Worm (Caenorhabditis elegans) whole organism, mixed stage, embryonic: Measurements from ENCODE around the gene Y105C5A.1274.
A peak's percentile ranks its signal among the peaks of the same experiment; 100 is the strongest.
"Not testable (repeated sequence)": the region's sequence is repeated elsewhere in the genome, so short reads cannot be mapped to it uniquely, and the experiment has no call there.

Experiments
- M03D4.4 ChIP-seq: sonication (generic microtip); optimal IDR thresholded peaks from 2 replicates; lab custom pipeline; 2017; ENCODE audit warnings: mild to moderate bottlenecking, missing genetic modification characterization, missing compliant biosample characterization
- bed-3 ChIP-seq: fragments of 200-800 bp; sonication (Bioruptor generic); optimal IDR thresholded peaks from 3 replicates; lab custom pipeline; 2018; ENCODE audit warnings: mild to moderate bottlenecking, missing genetic modification characterization, moderate library complexity, missing compliant biosample characterization
- blmp-1 ChIP-seq: fragments of 150-350 bp; optimal IDR thresholded peaks from 2 replicates; lab custom pipeline; 2014; ENCODE audit warnings: missing biosample characterization, missing genetic modification characterization
- ceh-39 ChIP-seq: fragments of 150-350 bp; optimal IDR thresholded peaks from 2 replicates; lab custom pipeline; 2014; ENCODE audit warnings: missing biosample characterization, missing genetic modification characterization
- ceh-43 ChIP-seq: fragments of 200-800 bp; sonication (Bioruptor generic); optimal IDR thresholded peaks from 2 replicates; lab custom pipeline; 2018; ENCODE audit warnings: mild to moderate bottlenecking, missing genetic modification characterization, moderate library complexity, missing compliant biosample characterization
- ces-1 ChIP-seq: fragments of 150-350 bp; optimal IDR thresholded peaks from 2 replicates; lab custom pipeline; 2014; ENCODE audit warnings: missing biosample characterization, missing genetic modification reagents, missing genetic modification characterization
- cnd-1 ChIP-seq: fragments of 200-800 bp; sonication (Bioruptor generic); optimal IDR thresholded peaks from 2 replicates; lab custom pipeline; 2018; ENCODE audit warnings: mild to moderate bottlenecking, missing genetic modification characterization, missing compliant biosample characterization
- drap-1 ChIP-seq: fragments of 200-800 bp; sonication (Bioruptor generic); optimal IDR thresholded peaks from 3 replicates; lab custom pipeline; 2018; ENCODE audit warnings: mild to moderate bottlenecking, missing genetic modification characterization, missing compliant biosample characterization
- elt-1 ChIP-seq: sonication (generic microtip); optimal IDR thresholded peaks from 2 replicates; lab custom pipeline; 2017; ENCODE audit warnings: missing genetic modification characterization, mild to moderate bottlenecking, missing compliant biosample characterization, antibody characterized with exemption, moderate library complexity, borderline replicate concordance; ENCODE audit not compliant: insufficient read depth
- flh-1 ChIP-seq: fragments of 200-800 bp; sonication (Bioruptor generic); optimal IDR thresholded peaks from 2 replicates; lab custom pipeline; 2018; ENCODE audit warnings: mild to moderate bottlenecking, missing genetic modification characterization, moderate library complexity, missing compliant biosample characterization
- ham-2 ChIP-seq: fragments of 200-800 bp; sonication (Bioruptor generic); optimal IDR thresholded peaks from 2 replicates; lab custom pipeline; 2018; ENCODE audit warnings: mild to moderate bottlenecking, missing genetic modification characterization, missing compliant biosample characterization
- hlh-1 ChIP-seq: fragments of 150-350 bp; optimal IDR thresholded peaks from 2 replicates; lab custom pipeline; 2014; ENCODE audit warnings: missing biosample characterization, missing genetic modification reagents, missing genetic modification characterization
- lin-13 ChIP-seq: fragments of 150-350 bp; optimal IDR thresholded peaks from 2 replicates; lab custom pipeline; 2014; ENCODE audit warnings: missing biosample characterization, missing genetic modification characterization
- lsy-2 ChIP-seq: fragments of 150-350 bp; optimal IDR thresholded peaks from 2 replicates; lab custom pipeline; 2014; ENCODE audit warnings: missing biosample characterization, missing genetic modification characterization
- mab-5 ChIP-seq: fragments of 150-350 bp; optimal IDR thresholded peaks from 2 replicates; lab custom pipeline; 2014; ENCODE audit warnings: missing biosample characterization, missing genetic modification characterization
- mep-1 ChIP-seq: fragments of 150-350 bp; optimal IDR thresholded peaks from 2 replicates; lab custom pipeline; 2017; ENCODE audit warnings: missing biosample characterization, missing genetic modification reagents, missing genetic modification characterization, inconsistent platforms
- mls-2 ChIP-seq: sonication (generic microtip); optimal IDR thresholded peaks from 2 replicates; lab custom pipeline; 2016; ENCODE audit warnings: mild to moderate bottlenecking, missing genetic modification characterization, moderate library complexity, missing compliant biosample characterization
- nhr-12 ChIP-seq: fragments of 150-350 bp; optimal IDR thresholded peaks from 2 replicates; lab custom pipeline; 2014; ENCODE audit warnings: missing biosample characterization, missing genetic modification characterization
- nhr-2 ChIP-seq: fragments of 150-350 bp; optimal IDR thresholded peaks from 2 replicates; lab custom pipeline; 2014; ENCODE audit warnings: missing biosample characterization, missing genetic modification characterization
- nhr-237 ChIP-seq: fragments of 150-350 bp; optimal IDR thresholded peaks from 2 replicates; lab custom pipeline; 2014; ENCODE audit warnings: missing biosample characterization, missing genetic modification characterization
- pha-4 ChIP-seq: fragments of 150-350 bp; optimal IDR thresholded peaks from 2 replicates; lab custom pipeline; 2018; ENCODE audit warnings: missing biosample characterization, missing genetic modification reagents, missing genetic modification characterization
- sem-2 ChIP-seq: fragments of 200-800 bp; sonication (Bioruptor generic); optimal IDR thresholded peaks from 2 replicates; lab custom pipeline; 2018; ENCODE audit warnings: mild to moderate bottlenecking, missing genetic modification characterization, missing compliant biosample characterization
- snpc-4 ChIP-seq: fragments of 150-350 bp; optimal IDR thresholded peaks from 2 replicates; lab custom pipeline; 2014; ENCODE audit warnings: missing biosample characterization, missing genetic modification characterization
- sptf-1 ChIP-seq: sonication (generic microtip); optimal IDR thresholded peaks from 2 replicates; lab custom pipeline; 2017; ENCODE audit warnings: mild to moderate bottlenecking, missing genetic modification characterization, moderate library complexity, missing compliant biosample characterization
- tbx-8 ChIP-seq: fragments of 200-800 bp; sonication (Bioruptor generic); optimal IDR thresholded peaks from 2 replicates; lab custom pipeline; 2018; ENCODE audit warnings: mild to moderate bottlenecking, missing genetic modification characterization, moderate library complexity, missing compliant biosample characterization
- unc-120 ChIP-seq: sonication (generic microtip); optimal IDR thresholded peaks from 2 replicates; lab custom pipeline; 2017; ENCODE audit warnings: missing genetic modification characterization, missing compliant biosample characterization; ENCODE audit not compliant: poor library complexity, severe bottlenecking
- unc-62 ChIP-seq: fragments of 150-350 bp; optimal IDR thresholded peaks from 2 replicates; lab custom pipeline; 2014; ENCODE audit warnings: missing biosample characterization, missing genetic modification reagents, missing genetic modification characterization
- zip-8 ChIP-seq: fragments of 150-350 bp; optimal IDR thresholded peaks from 2 replicates; lab custom pipeline; 2014; ENCODE audit warnings: missing biosample characterization, missing genetic modification characterization
- ztf-11 ChIP-seq: fragments of 150-350 bp; optimal IDR thresholded peaks from 2 replicates; lab custom pipeline; 2014; ENCODE audit warnings: missing biosample characterization, missing genetic modification characterization

Gene Y105C5A.1274

ce11 chrIV:15635462-15635861, 923 bp downstream of the Y105C5A.1274 start, which contains the start of gene Y105C5A.10:
Y105C5A.10 (plus strand) TSS chrIV:15635762.
- TF ChIP-seq sptf-1, mep-1, zip-8 (tag; lab: Kevin White, UChicago): not testable (repeated sequence)

- TF ChIP-seq ztf-11 (tag; lab: Kevin White, UChicago) (no peak), hlh-1 (tag; lab: Kevin White, UChicago) (no peak), nhr-12 (tag; lab: Kevin White, UChicago) (no peak), sem-2 (GFP tag; lab: Kevin White, UChicago) (no peak), bed-3 (GFP tag; lab: Kevin White, UChicago) (no peak), zip-8 (tag; lab: Kevin White, UChicago) (no peak), drap-1 (no peak), mab-5 (tag; lab: Kevin White, UChicago) (no peak)
Observed at ce11 chrIV:15639223-15639622, 4.7 kb downstream of the Y105C5A.1274 start.

ce11 chrIV:15640852-15641251, 6.3 kb downstream of the Y105C5A.1274 start, which contains the start of gene Y105C5A.13:
Y105C5A.13 (plus strand) TSS chrIV:15641231.
- TF ChIP-seq sem-2 (GFP tag; lab: Kevin White, UChicago) (no peak), blmp-1 (tag; lab: Kevin White, UChicago) (no peak), flh-1 (no peak), ceh-43 (no peak), M03D4.4 (no peak), mab-5 (tag; lab: Kevin White, UChicago) (no peak), lin-13 (tag; lab: Kevin White, UChicago) (no peak), hlh-1 (tag; lab: Kevin White, UChicago) (no peak), mep-1 (tag; lab: Kevin White, UChicago) (no peak), snpc-4 (tag; lab: Kevin White, UChicago) (no peak), tbx-8 (GFP tag; lab: Kevin White, UChicago) (no peak), bed-3 (GFP tag; lab: Kevin White, UChicago) (no peak), sptf-1 (tag; lab: Kevin White, UChicago) (no peak)

ce11 chrIV:15641699-15642098, 7.2 kb downstream of the Y105C5A.1274 start, which contains the start of gene Y105C5A.12:
Y105C5A.12 (minus strand) TSS chrIV:15641799.
- not testable (repeated sequence) for TF ChIP-seq snpc-4 (tag; lab: Kevin White, UChicago); ztf-11 (tag; lab: Kevin White, UChicago); sem-2 (GFP tag; lab: Kevin White, UChicago)

ce11 chrIV:15646418-15647220, 12.1 kb downstream of the Y105C5A.1274 start, which contains the start of the genes Y105C5A.1268 and Y105C5A.1272:
Y105C5A.1268 (minus strand) TSS chrIV:15646468.
Y105C5A.1272 (plus strand) TSS chrIV:15646992.
- TF ChIP-seq lin-13 (tag; lab: Kevin White, UChicago) (peak; percentile 67), unc-62 (GFP tag; lab: Kevin White, UChicago) (peak; percentile 2), elt-1 (tag; lab: Kevin White, UChicago) (peak; percentile 5), mep-1 (tag; lab: Kevin White, UChicago) (peak; percentile 55), mls-2 (tag; lab: Kevin White, UChicago) (peak; percentile 30), drap-1 (peak; percentile 41), hlh-1 (tag; lab: Kevin White, UChicago) (peak; percentile 45), unc-120 (tag; lab: Kevin White, UChicago) (peak; percentile 96), nhr-237 (tag; lab: Kevin White, UChicago) (peak; percentile 37), ces-1 (GFP tag; lab: Kevin White, UChicago) (peak; percentile 90), ceh-43 (peak; percentile 17), ham-2 (peak; percentile 65), ceh-39 (peak; percentile 2), nhr-2 (tag; lab: Kevin White, UChicago) (peak; percentile 20), cnd-1 (tag; lab: Kevin White, UChicago) (peak; percentile 27), lsy-2 (tag; lab: Kevin White, UChicago) (peak; percentile 75), pha-4 (tag; lab: Kevin White, UChicago) (peak; percentile 16)
- TF ChIP-seq, all 35 proteins: peak for 17; not testable (repeated sequence) for 18
